Fruit fly (Drosophila melanogaster): ENCODE results near the gene Spp.

Gene Spp

dm6 chr2L:522752-523151 is 21.7 kb downstream of the Spp start (continued):
- no peak for TF ChIP-seq CG9932 (GFP tag; IDR thresholded peaks at IDR 0.05)
- peak; percentile 29 for TF ChIP-seq grau (tag; optimal IDR thresholded peaks at IDR 0.05)
- TF ChIP-seq Trl (optimal IDR thresholded peaks at IDR 0.05) = no peak
- no peak for TF ChIP-seq Trl (GFP tag; optimal IDR thresholded peaks at IDR 0.05)
- peak; percentile 40; the same call in 1 of the 2 replicates for TF ChIP-seq CG4730 (GFP tag; IDR thresholded peaks at IDR 0.05)
- TF ChIP-seq psq (GFP tag; optimal IDR thresholded peaks at IDR 0.05) = no peak
- peak; percentile 62 for TF ChIP-seq CG10209 (GFP tag; optimal IDR thresholded peaks at IDR 0.05)
- peak; percentile 22; the same call in 1 of the 2 replicates for TF ChIP-seq onecut (GFP tag; IDR thresholded peaks at IDR 0.05)
- TF ChIP-seq pros (GFP tag; optimal IDR thresholded peaks at IDR 0.05) = no peak
- TF ChIP-seq Lpt (GFP tag; optimal IDR thresholded peaks at IDR 0.05) = no peak
- no peak for TF ChIP-seq aop (GFP tag; IDR thresholded peaks at IDR 0.05)
- TF ChIP-seq jigr1 (GFP tag; IDR thresholded peaks at IDR 0.05) = no peak
- peak; percentile 37 for TF ChIP-seq CG17829 (tag; optimal IDR thresholded peaks at IDR 0.05)
- TF ChIP-seq repo (GFP tag; optimal IDR thresholded peaks at IDR 0.05) = no peak
- peak; percentile 28; the same call in 1 of the 2 replicates for TF ChIP-seq CG32767 (GFP tag; IDR thresholded peaks at IDR 0.05)
- TF ChIP-seq esg (GFP tag; conservative IDR thresholded peaks at IDR 0.05) = peak; percentile 50; the same call in 1 of the 2 replicates
- peak; percentile 51; the same call in 1 of the 3 replicates for TF ChIP-seq CG11695 (GFP tag; IDR thresholded peaks at IDR 0.05)
- no peak for TF ChIP-seq CG10431 (GFP tag; optimal IDR thresholded peaks at IDR 0.05)
- TF ChIP-seq Elba2 (GFP tag; optimal IDR thresholded peaks at IDR 0.05) = no peak
- TF ChIP-seq ap (GFP tag; IDR thresholded peaks at IDR 0.05) = peak; percentile 48; the same call in 1 of the 2 replicates
- TF ChIP-seq CG9817 (tag; optimal IDR thresholded peaks at IDR 0.05) = no peak
- no peak for TF ChIP-seq CkIIα-i1 (GFP tag; IDR thresholded peaks at IDR 0.05)
- no peak for TF ChIP-seq Adf1 (GFP tag; IDR thresholded peaks at IDR 0.05)
- TF ChIP-seq tx (GFP tag; optimal IDR thresholded peaks at IDR 0.05) = no peak
- no peak; the same call in 2 of the 3 replicates for TF ChIP-seq Aef1 (GFP tag; IDR thresholded peaks at IDR 0.05)
- no peak for TF ChIP-seq Rfx (GFP tag; IDR thresholded peaks at IDR 0.05)
- TF ChIP-seq CG17802 (tag; optimal IDR thresholded peaks at IDR 0.05) = peak; percentile 13
- TF ChIP-seq CG3995 (GFP tag; optimal IDR thresholded peaks at IDR 0.05) = no peak
- no peak for TF ChIP-seq cg (GFP tag; optimal IDR thresholded peaks at IDR 0.05)
- TF ChIP-seq wdn (GFP tag; IDR thresholded peaks at IDR 0.05) = no peak
- no peak for TF ChIP-seq CG17568 (GFP tag; optimal IDR thresholded peaks at IDR 0.05)
- peak; percentile 66 for TF ChIP-seq unpg (GFP tag; optimal IDR thresholded peaks at IDR 0.05)
- TF ChIP-seq Usf (GFP tag; optimal IDR thresholded peaks at IDR 0.05) = peak; percentile 30
- no peak for TF ChIP-seq Fer2 (tag; optimal IDR thresholded peaks at IDR 0.05)
- no peak for TF ChIP-seq CrebB (tag; optimal IDR thresholded peaks at IDR 0.05)
- peak; percentile 24 for TF ChIP-seq Max (GFP tag; optimal IDR thresholded peaks at IDR 0.05)
- TF ChIP-seq CG15073 (GFP tag; optimal IDR thresholded peaks at IDR 0.05) = no peak
- TF ChIP-seq CoRest (tag; optimal IDR thresholded peaks at IDR 0.05) = peak; percentile 53
- TF ChIP-seq abd-A (tag; optimal IDR thresholded peaks at IDR 0.05) = no peak
- peak; percentile 34; the same call in 1 of the 2 replicates for TF ChIP-seq Nf-YA (GFP tag; IDR thresholded peaks at IDR 0.05)
- TF ChIP-seq Dad (GFP tag; optimal IDR thresholded peaks at IDR 0.05) = no peak
- no peak for TF ChIP-seq CG17912 (GFP tag; optimal IDR thresholded peaks at IDR 0.05)
- peak; percentile 9 for TF ChIP-seq tap (tag; optimal IDR thresholded peaks at IDR 0.05)
- no peak for TF ChIP-seq CG10321 (GFP tag; IDR thresholded peaks at IDR 0.05)
- no peak for TF ChIP-seq cato (GFP tag; optimal IDR thresholded peaks at IDR 0.05; ENCODE audit: borderline replicate concordance)
- peak; percentile 60; the same call in 2 of the 3 replicates for TF ChIP-seq ase (GFP tag; IDR thresholded peaks at IDR 0.05)
- TF ChIP-seq CG15011 (GFP tag; optimal IDR thresholded peaks at IDR 0.05) = no peak
- TF ChIP-seq croc (GFP tag; conservative IDR thresholded peaks at IDR 0.05) = peak; percentile 62; the same call in 2 of the 3 replicates
- TF ChIP-seq CG1602 (GFP tag; optimal IDR thresholded peaks at IDR 0.05) = peak; percentile 44
- TF ChIP-seq nerfin-2 (GFP tag; IDR thresholded peaks at IDR 0.05; ENCODE audit: partially characterized antibody) = no peak
- TF ChIP-seq klu (GFP tag; IDR thresholded peaks at IDR 0.05) = no peak
- peak; percentile 20 for TF ChIP-seq trem (tag; optimal IDR thresholded peaks at IDR 0.05)

Measured in whole organism, embryonic.